Worm (Caenorhabditis elegans) whole organism, L1 larva: ENCODE data around the gene Y102F5A.1.

Experiments
- blmp-1 ChIP-seq: fragments of 150-350 bp; optimal IDR thresholded peaks from 2 replicates; lab custom pipeline; 2014; ENCODE audit warnings: missing biosample characterization, missing genetic modification characterization
- ceh-82 ChIP-seq, 3 experiments: fragments of 150-350 bp in 1 of 3; sonication (generic microtip) in 2 of 3; optimal IDR thresholded peaks; 2 replicates each; lab custom pipeline; 2014 to 2017; ENCODE audit warnings: missing biosample characterization in 3 of 3, missing genetic modification characterization in 3 of 3
- dpl-1 ChIP-seq, 3 experiments: fragments of 150-350 bp in 2 of 3; sonication (generic microtip) in 1 of 3; optimal IDR thresholded peaks; 2 replicates each; lab custom pipeline; 2014 to 2017; ENCODE audit warnings: missing biosample characterization in 3 of 3, missing genetic modification characterization in 3 of 3, missing genetic modification reagents in 3 of 3
- fos-1 ChIP-seq: fragments of 150-350 bp; optimal IDR thresholded peaks from 2 replicates; lab custom pipeline; 2014; ENCODE audit warnings: missing biosample characterization, missing genetic modification characterization
- lin-15B ChIP-seq: fragments of 150-350 bp; sonication (generic microtip); optimal IDR thresholded peaks from 3 replicates; lab custom pipeline; 2014; ENCODE audit warnings: missing biosample characterization, missing genetic modification characterization
- lin-39 ChIP-seq: fragments of 150-350 bp; optimal IDR thresholded peaks from 2 replicates; lab custom pipeline; 2014; ENCODE audit warnings: missing biosample characterization, missing genetic modification reagents, missing genetic modification characterization
- mef-2 ChIP-seq: fragments of 150-350 bp; optimal IDR thresholded peaks from 2 replicates; lab custom pipeline; 2014; ENCODE audit warnings: missing biosample characterization, missing genetic modification characterization
- xbp-1 ChIP-seq: sonication (generic microtip); optimal IDR thresholded peaks from 2 replicates; lab custom pipeline; 2016; ENCODE audit warnings: missing genetic modification characterization, missing compliant biosample characterization
- zag-1 ChIP-seq: fragments of 150-350 bp; optimal IDR thresholded peaks from 2 replicates; lab custom pipeline; 2014; ENCODE audit warnings: missing biosample characterization, missing genetic modification characterization

DNA sequence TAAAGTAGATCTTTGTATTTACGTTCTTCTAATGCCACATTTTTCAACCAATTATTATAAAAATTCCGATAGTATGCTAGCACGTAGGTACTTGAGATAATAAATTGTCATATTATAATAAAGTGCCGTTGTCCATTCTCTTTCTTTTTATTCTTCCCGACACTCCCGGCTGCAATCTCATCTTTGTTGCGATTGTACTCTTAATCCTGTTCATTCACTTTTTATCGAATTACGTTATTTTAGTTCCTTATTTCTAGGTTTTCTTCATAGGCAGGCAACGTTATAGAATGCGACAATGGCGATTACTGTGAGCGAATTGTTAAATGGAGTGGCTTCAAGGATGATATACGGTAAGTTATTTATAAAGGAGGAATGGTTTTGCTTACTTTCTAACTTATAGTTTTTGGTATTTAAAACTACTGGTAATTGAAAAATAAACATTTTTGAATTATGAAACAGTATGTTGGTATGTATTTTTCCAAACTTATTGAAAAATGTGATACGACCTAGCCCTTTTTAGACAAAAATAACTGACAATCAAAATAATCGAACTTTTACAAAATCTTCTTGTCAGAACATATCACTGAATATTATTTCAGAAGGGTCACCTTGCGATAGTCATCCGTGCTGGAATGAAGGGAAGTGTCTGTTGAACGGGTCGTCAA, 38.2 kb downstream of the Y102F5A.1 start, which contains the start of gene C40H5.2:
- TF ChIP-seq lin-39 (no peak), fos-1 (tag; lab: Kevin White, UChicago) (no peak), ceh-82 (tag; optimal IDR thresholded peaks at IDR 0.05; lab: Kevin White, UChicago) (no peak), xbp-1 (no peak), zag-1 (tag; lab: Kevin White, UChicago) (no peak), mef-2 (tag; lab: Kevin White, UChicago) (no peak), blmp-1 (tag; lab: Kevin White, UChicago) (no peak), dpl-1 (GFP tag; optimal IDR thresholded peaks at IDR 0.05; lab: Kevin White, UChicago) (no peak), lin-15B (tag; lab: Kevin White, UChicago) (no peak)
